Worm (Caenorhabditis elegans): Measurements from ENCODE around the gene F44D12.2.
A peak's percentile ranks its signal among the peaks of the same experiment; 100 is the strongest.

DNA sequence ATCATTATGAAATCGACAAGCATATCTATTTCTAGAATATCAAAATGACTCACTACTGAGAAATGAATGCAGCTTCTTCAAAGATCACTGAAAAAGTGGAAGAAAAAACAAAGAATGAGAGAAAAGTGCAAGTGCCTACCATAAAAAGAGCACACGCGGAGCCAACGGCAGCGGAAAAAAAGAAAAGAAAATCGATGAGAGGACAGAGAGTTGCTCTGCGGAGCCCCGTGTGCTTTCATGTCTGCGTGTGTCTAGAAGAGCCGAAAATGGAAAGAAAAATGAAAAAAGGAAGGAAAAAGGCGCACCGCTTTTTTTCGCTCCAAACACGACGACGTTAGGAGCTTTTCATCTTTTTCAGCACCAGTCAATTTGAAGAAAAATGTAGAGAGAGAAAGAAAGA lies 45.2 kb upstream of the F44D12.2 start, which contains the start of gene ipla-7:
- TF ChIP-seq crh-2 (tag; optimal IDR thresholded peaks at IDR 0.05) (peak; percentile 62), ceh-82 (tag; optimal IDR thresholded peaks at IDR 0.05) (no peak), fos-1 (tag; optimal IDR thresholded peaks at IDR 0.05) (peak; percentile 62)

Data from whole organism, L2 larva.